Fruit fly (Drosophila melanogaster): ENCODE results near the gene Atac3.

Atac3 gene

DNA sequence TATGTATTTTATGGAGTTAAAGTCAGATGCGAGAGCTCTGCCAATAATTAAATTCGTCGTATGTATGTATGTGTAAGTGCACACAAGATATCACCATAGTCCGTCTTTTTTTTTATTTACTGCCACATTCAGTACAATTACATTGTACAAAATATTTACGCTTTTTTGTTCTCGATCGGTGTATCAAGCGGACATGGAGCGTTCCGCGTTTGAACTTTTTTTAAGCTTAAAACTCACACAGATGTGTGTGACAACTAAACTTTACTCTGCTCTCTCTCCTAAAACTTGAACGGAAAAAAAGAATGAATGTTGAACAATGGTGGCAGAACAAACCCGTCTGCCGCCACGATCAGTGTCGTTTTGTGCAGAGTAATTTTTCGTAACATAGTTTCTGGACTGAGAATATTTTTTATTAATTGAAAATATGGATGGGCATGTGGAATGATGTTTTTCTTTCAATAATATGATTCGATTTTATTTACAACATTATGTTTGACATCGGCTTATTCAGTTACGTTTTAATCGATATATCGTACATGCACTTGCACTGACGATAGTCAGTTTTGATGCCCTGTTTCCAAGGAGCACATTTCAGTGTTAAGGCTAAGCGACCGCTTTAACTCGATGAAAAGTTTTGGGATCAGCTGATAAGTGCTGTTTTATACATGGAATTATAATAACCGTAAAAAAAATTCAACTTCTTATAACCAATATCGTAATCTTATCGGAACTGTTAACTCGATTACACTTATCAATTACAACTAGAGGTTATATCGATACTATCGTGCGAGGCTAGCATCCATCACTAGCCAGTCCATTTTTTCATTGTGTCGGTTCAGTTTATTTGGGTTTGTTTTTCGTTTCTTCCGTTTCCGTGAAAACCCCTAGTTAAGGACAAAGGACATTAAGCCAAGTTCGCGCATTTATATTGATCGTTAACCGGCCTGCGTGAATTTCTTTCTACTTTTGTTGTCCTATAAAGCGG lies 19.2 kb upstream of the Atac3 start, which contains the start of gene mth (continued):
- TF ChIP-seq HHEX (GFP tag; optimal IDR thresholded peaks at IDR 0.05) (no peak), CG17359 (tag; optimal IDR thresholded peaks at IDR 0.05) (no peak), ase (GFP tag; IDR thresholded peaks at IDR 0.05) (0 out of 3 replicates have a peak, but pooled peaks have one; percentile 36), Hey (tag; optimal IDR thresholded peaks at IDR 0.05) (no peak), lola (GFP tag; optimal IDR thresholded peaks at IDR 0.05) (peak in 2 of 3 experiments; percentile 25 to 32), CG5245 (GFP tag; optimal IDR thresholded peaks at IDR 0.05) (no peak), fd3F (GFP tag; optimal IDR thresholded peaks at IDR 0.05) (no peak), CG2129 (GFP tag; IDR thresholded peaks at IDR 0.05; ENCODE audit: partially characterized antibody) (peak; percentile 98), CG9817 (tag; optimal IDR thresholded peaks at IDR 0.05) (peak; percentile 49), ems (GFP tag; optimal IDR thresholded peaks at IDR 0.05) (peak; percentile 45), odd (GFP tag; optimal IDR thresholded peaks at IDR 0.05) (no peak), Hmr (GFP tag; optimal IDR thresholded peaks at IDR 0.05) (peak; percentile 65), crol (GFP tag; IDR thresholded peaks at IDR 0.05) (no peak), CG10959 (GFP tag; IDR thresholded peaks at IDR 0.05) (no peak), CG15269 (tag; optimal IDR thresholded peaks at IDR 0.05) (peak; percentile 12), Chrac-16 (GFP tag; optimal IDR thresholded peaks at IDR 0.05) (peak; percentile 11), HLH4C (GFP tag; IDR thresholded peaks at IDR 0.05; ENCODE audit: partially characterized antibody) (peak; percentile 99), crc (GFP tag; optimal IDR thresholded peaks at IDR 0.05) (no peak), bcd (GFP tag; optimal IDR thresholded peaks at IDR 0.05) (peak; percentile 40), onecut (GFP tag; IDR thresholded peaks at IDR 0.05) (no peak), CG12155 (GFP tag; optimal IDR thresholded peaks at IDR 0.05) (peak; percentile 25), CG17612 (GFP tag; IDR thresholded peaks at IDR 0.05) (no peak), CG6654 (GFP tag; optimal IDR thresholded peaks at IDR 0.05) (no peak), CG4404 (GFP tag; IDR thresholded peaks at IDR 0.05) (no peak), ara (GFP tag; IDR thresholded peaks at IDR 0.05) (no peak), vfl (GFP tag; optimal IDR thresholded peaks at IDR 0.05) (peak; percentile 5), jumu (GFP tag; optimal IDR thresholded peaks at IDR 0.05) (peak; percentile 26), CG18599 (GFP tag; optimal IDR thresholded peaks at IDR 0.05) (peak; percentile 4), cg (GFP tag; optimal IDR thresholded peaks at IDR 0.05) (peak; percentile 40), CG18619 (GFP tag; optimal IDR thresholded peaks at IDR 0.05) (no peak), Vsx1 (GFP tag; optimal IDR thresholded peaks at IDR 0.05) (no peak), CG10274 (GFP tag; optimal IDR thresholded peaks at IDR 0.05) (no peak), insv (GFP tag; optimal IDR thresholded peaks at IDR 0.05) (peak in 1 of 2 experiments; percentile 79), dan (GFP tag; IDR thresholded peaks at IDR 0.05) (no peak), Sox100B (GFP tag; optimal IDR thresholded peaks at IDR 0.05) (peak; percentile 22), CG17186 (GFP tag; optimal IDR thresholded peaks at IDR 0.05) (peak; percentile 73), gt (GFP tag; IDR thresholded peaks at IDR 0.05) (0 out of 2 replicates have a peak, but pooled peaks have one; percentile 19), ttk (GFP tag; IDR thresholded peaks at IDR 0.05) (no peak), Lim3 (GFP tag; IDR thresholded peaks at IDR 0.05) (no peak), CG3065 (GFP tag; optimal IDR thresholded peaks at IDR 0.05) (no peak), CG10267 (tag; optimal IDR thresholded peaks at IDR 0.05) (peak; percentile 70), schlank (tag; optimal IDR thresholded peaks at IDR 0.05) (no peak), Meics (GFP tag; optimal IDR thresholded peaks at IDR 0.05) (peak; percentile 8), CG9727 (GFP tag; optimal IDR thresholded peaks at IDR 0.05) (peak; percentile 75), sim (GFP tag; IDR thresholded peaks at IDR 0.05) (0 out of 2 replicates have a peak, but pooled peaks have one; percentile 29), tll (GFP tag; optimal IDR thresholded peaks at IDR 0.05) (peak in 1 of 2 experiments; percentile 90), CG30431 (GFP tag; optimal IDR thresholded peaks at IDR 0.05) (no peak), tgo (GFP tag; IDR thresholded peaks at IDR 0.05) (no peak)
